Worm (Caenorhabditis elegans): Measurements from ENCODE around the gene nuo-4.

DNA sequence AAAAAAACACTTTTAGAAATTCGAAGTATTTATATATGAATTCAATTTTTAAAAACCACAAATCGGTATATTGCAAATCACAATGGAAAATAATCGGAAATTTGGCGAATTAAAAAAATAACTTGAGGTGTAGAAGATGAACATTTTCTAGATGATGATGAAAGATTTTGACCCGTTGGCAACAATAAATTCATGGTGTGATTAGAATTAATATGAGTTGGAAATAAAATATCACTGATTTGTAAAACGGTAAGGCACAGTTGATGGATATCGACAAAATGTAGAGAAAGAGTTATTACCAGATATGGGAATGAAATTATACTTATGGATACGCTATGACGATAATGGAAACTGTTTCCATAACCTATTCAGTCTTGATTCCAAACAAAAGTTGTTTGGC lies 46.3 kb downstream of the nuo-4 start:
- TF ChIP-seq skn-1 (tag; optimal IDR thresholded peaks at IDR 0.05), result no peak
- TF ChIP-seq nhr-28 (tag; optimal IDR thresholded peaks at IDR 0.05), result no peak
- TF ChIP-seq nfya-1 (tag; optimal IDR thresholded peaks at IDR 0.05; ENCODE audit: insufficient read depth), result no peak
- no peak for TF ChIP-seq zag-1 (tag; optimal IDR thresholded peaks at IDR 0.05)
- no peak for TF ChIP-seq tbx-2 (tag; optimal IDR thresholded peaks at IDR 0.05)
- no peak for TF ChIP-seq aly-2 (tag; optimal IDR thresholded peaks at IDR 0.05)
- no peak for TF ChIP-seq nhr-76 (tag; optimal IDR thresholded peaks at IDR 0.05)
- no peak for TF ChIP-seq jun-1 (tag; optimal IDR thresholded peaks at IDR 0.05)
- no peak for TF ChIP-seq ama-1 (optimal IDR thresholded peaks at IDR 0.05)
- TF ChIP-seq elt-2 (tag; optimal IDR thresholded peaks at IDR 0.05), result no peak
- TF ChIP-seq fkh-10 (GFP tag; optimal IDR thresholded peaks at IDR 0.05), result no peak
- TF ChIP-seq nhr-77 (tag; optimal IDR thresholded peaks at IDR 0.05), result no peak

All from whole organism, L3 larva.